Fruit fly (Drosophila melanogaster): ENCODE data around the gene CG4666.

CG4666 gene

dm6 chrX:6077686-6078085 is at the start of gene CG4666:
Gene CG4666 (minus strand): TSS chrX:6077786.
- TF ChIP-seq bcd (GFP tag; optimal IDR thresholded peaks at IDR 0.05) (no peak), Sry-β (GFP tag; optimal IDR thresholded peaks at IDR 0.05) (peak; percentile 54), H15 (GFP tag; IDR thresholded peaks at IDR 0.05) (no peak), br (optimal IDR thresholded peaks at IDR 0.05) (no peak)

DNA sequence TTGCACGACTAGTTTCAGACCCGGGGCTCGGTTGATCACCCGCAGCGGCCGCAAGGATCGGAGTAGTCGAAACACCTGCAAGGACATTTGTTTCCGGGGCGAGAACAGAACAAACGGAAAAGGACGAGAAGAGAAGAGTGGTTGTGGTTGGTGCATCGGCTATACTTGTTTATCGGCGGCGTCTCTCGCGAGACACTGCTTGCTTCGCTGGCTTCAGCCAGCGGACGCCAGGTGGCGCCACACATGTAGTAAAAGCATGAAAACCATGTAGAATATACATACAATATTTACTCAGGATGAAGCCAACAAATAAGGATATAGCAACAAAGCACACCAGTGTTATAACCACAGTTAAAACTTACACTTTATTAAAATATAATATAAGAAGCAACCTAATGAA is 32.3 kb upstream of the CG4666 start:
- TF ChIP-seq CG30020 (tag; optimal IDR thresholded peaks at IDR 0.05) (no peak), HLH4C (GFP tag; IDR thresholded peaks at IDR 0.05; ENCODE audit: partially characterized antibody) (no peak), CG13296 (GFP tag; optimal IDR thresholded peaks at IDR 0.05) (no peak), CG6813 (GFP tag; optimal IDR thresholded peaks at IDR 0.05) (peak; percentile 37), peb (GFP tag; IDR thresholded peaks at IDR 0.05) (0 out of 2 replicates have a peak, but pooled peaks have one; percentile 17), tgo (GFP tag; IDR thresholded peaks at IDR 0.05) (peak; percentile 27; the same call in 1 of the 3 replicates), Ssrp (tag; optimal IDR thresholded peaks at IDR 0.05) (peak; percentile 16), CG2202 (tag; optimal IDR thresholded peaks at IDR 0.05) (no peak), so (GFP tag; IDR thresholded peaks at IDR 0.05) (no peak), NC2α (GFP tag; optimal IDR thresholded peaks at IDR 0.05) (no peak), CG14014 (GFP tag; IDR thresholded peaks at IDR 0.05) (0 out of 2 replicates have a peak, but pooled peaks have one; percentile 22), CG34422 (GFP tag; IDR thresholded peaks at IDR 0.05) (peak; percentile 72; the same call in 2 of the 3 replicates), danr (GFP tag; IDR thresholded peaks at IDR 0.05) (no peak), CG16863 (GFP tag; optimal IDR thresholded peaks at IDR 0.05) (no peak), pan (optimal IDR thresholded peaks at IDR 0.05) (no peak), pan (GFP tag; optimal IDR thresholded peaks at IDR 0.05 in 1 of 2, IDR thresholded peaks at IDR 0.05 in 1 of 2) (peak in 1 of 2 experiments; percentile 58), H15 (GFP tag; IDR thresholded peaks at IDR 0.05) (peak; percentile 70; the same call in 2 of the 3 replicates), CG34376 (GFP tag; optimal IDR thresholded peaks at IDR 0.05) (no peak), CG31224 (GFP tag; IDR thresholded peaks at IDR 0.05) (no peak), ato (GFP tag; IDR thresholded peaks at IDR 0.05; ENCODE audit: partially characterized antibody) (no peak), CG17385 (GFP tag; optimal IDR thresholded peaks at IDR 0.05) (no peak), CG17829 (tag; optimal IDR thresholded peaks at IDR 0.05) (peak; percentile 14), BtbVII (GFP tag; optimal IDR thresholded peaks at IDR 0.05) (no peak), nerfin-2 (GFP tag; IDR thresholded peaks at IDR 0.05; ENCODE audit: partially characterized antibody) (no peak), Bdp1 (GFP tag; optimal IDR thresholded peaks at IDR 0.05) (no peak), Sox100B (GFP tag; optimal IDR thresholded peaks at IDR 0.05) (no peak), br (optimal IDR thresholded peaks at IDR 0.05) (no peak), CG6689 (GFP tag; IDR thresholded peaks at IDR 0.05) (no peak), CG13424 (tag; optimal IDR thresholded peaks at IDR 0.05) (peak; percentile 54), CG1832 (GFP tag; optimal IDR thresholded peaks at IDR 0.05) (no peak), lab (GFP tag; optimal IDR thresholded peaks at IDR 0.05) (peak; percentile 40), Xrp1 (GFP tag; IDR thresholded peaks at IDR 0.05) (peak; percentile 67), CG15073 (GFP tag; optimal IDR thresholded peaks at IDR 0.05) (no peak), repo (GFP tag; optimal IDR thresholded peaks at IDR 0.05) (peak; percentile 25), chif (GFP tag; optimal IDR thresholded peaks at IDR 0.05) (peak in 1 of 2 experiments; percentile 58), ind (GFP tag; optimal IDR thresholded peaks at IDR 0.05) (peak; percentile 41), CG12155 (GFP tag; optimal IDR thresholded peaks at IDR 0.05) (peak; percentile 24), phol (tag; optimal IDR thresholded peaks at IDR 0.05) (peak; percentile 46), crol (GFP tag; IDR thresholded peaks at IDR 0.05) (0 out of 2 replicates have a peak, but pooled peaks have one; percentile 7), CG7372 (GFP tag; IDR thresholded peaks at IDR 0.05) (peak; percentile 56; the same call in 1 of the 2 replicates), CG14667 (GFP tag; IDR thresholded peaks at IDR 0.05) (peak; percentile 29; the same call in 1 of the 2 replicates), Nf-YB (GFP tag; optimal IDR thresholded peaks at IDR 0.05) (no peak), CG11247 (GFP tag; IDR thresholded peaks at IDR 0.05) (peak; percentile 59), lbe (GFP tag; optimal IDR thresholded peaks at IDR 0.05) (no peak), CG6175 (GFP tag; IDR thresholded peaks at IDR 0.05) (peak; percentile 79; the same call in 2 of the 3 replicates), az2 (GFP tag; optimal IDR thresholded peaks at IDR 0.05) (peak; percentile 28), disco-r (GFP tag; optimal IDR thresholded peaks at IDR 0.05) (peak; percentile 13)
